Worm (Caenorhabditis elegans) whole organism, young adult: ENCODE measurements around the gene mig-22.

Experiments used
- B0336.3 ChIP-seq: fragments of 200-800 bp; sonication (Bioruptor generic); IDR thresholded peaks from 2 replicates; pipeline ENCODE4 v1.3.6; 2022; ENCODE audit warnings: missing genetic modification characterization, missing compliant biosample characterization
- C06A6.2 ChIP-seq: fragments of 200-800 bp; sonication (Bioruptor generic); conservative IDR thresholded peaks from 2 replicates; pipeline ENCODE4 v1.3.6; 2022; ENCODE audit warnings: missing genetic modification characterization, missing compliant biosample characterization
- C17E4.6 ChIP-seq: fragments of 200-800 bp; sonication (Bioruptor generic); IDR thresholded peaks from 2 replicates; pipeline ENCODE4 v1.3.6; 2022; ENCODE audit warnings: missing genetic modification reagents, missing genetic modification characterization, missing compliant biosample characterization
- D2030.7 ChIP-seq: fragments of 200-800 bp; sonication (Bioruptor generic); IDR thresholded peaks from 2 replicates; pipeline ENCODE4 v1.3.6; 2022; ENCODE audit warnings: missing genetic modification reagents, missing genetic modification characterization, missing compliant biosample characterization
- F39B2.1 ChIP-seq: fragments of 200-800 bp; sonication (Bioruptor generic); IDR thresholded peaks from 2 replicates; pipeline ENCODE4 v1.3.6; 2022; ENCODE audit warnings: missing genetic modification reagents, missing genetic modification characterization, missing compliant biosample characterization
- F49E8.2 ChIP-seq: sonication (generic microtip); optimal IDR thresholded peaks from 3 replicates; lab custom pipeline; 2017; ENCODE audit warnings: missing genetic modification characterization, mild to moderate bottlenecking, missing compliant biosample characterization, antibody characterized with exemption, moderate library complexity; ENCODE audit not compliant: insufficient read depth
- F57C9.4 ChIP-seq: sonication (generic microtip); optimal IDR thresholded peaks from 2 replicates; lab custom pipeline; 2017; ENCODE audit warnings: mild to moderate bottlenecking, missing genetic modification characterization, missing compliant biosample characterization
- T07F8.4 ChIP-seq: sonication (generic microtip); optimal IDR thresholded peaks from 2 replicates; lab custom pipeline; 2016; ENCODE audit warnings: mild to moderate bottlenecking, missing genetic modification characterization, moderate library complexity, missing compliant biosample characterization
- Y53F4B.3 ChIP-seq: fragments of 200-800 bp; sonication (Bioruptor generic); IDR thresholded peaks from 2 replicates; pipeline ENCODE4 v1.3.6; 2022; ENCODE audit warnings: missing genetic modification reagents, missing genetic modification characterization, missing compliant biosample characterization
- Y53G8AR.9 ChIP-seq: fragments of 200-800 bp; sonication (Bioruptor generic); conservative IDR thresholded peaks from 2 replicates; pipeline ENCODE4 v1.3.6; 2022; ENCODE audit warnings: missing genetic modification reagents, missing genetic modification characterization, missing compliant biosample characterization
- Y67H2A.10 ChIP-seq: fragments of 200-800 bp; sonication (Bioruptor generic); conservative IDR thresholded peaks from 2 replicates; pipeline ENCODE4 v1.3.6; 2022; ENCODE audit warnings: missing genetic modification reagents, missing genetic modification characterization, missing compliant biosample characterization
- Y79H2A.3 ChIP-seq: fragments of 200-800 bp; sonication (Bioruptor generic); conservative IDR thresholded peaks from 2 replicates; pipeline ENCODE4 v1.3.6; 2022; ENCODE audit warnings: missing genetic modification reagents, missing genetic modification characterization, missing compliant biosample characterization
- akir-1 ChIP-seq: fragments of 200-800 bp; sonication (Bioruptor generic); optimal IDR thresholded peaks from 2 replicates; lab custom pipeline; 2018; ENCODE audit warnings: mild to moderate bottlenecking, missing genetic modification characterization, moderate library complexity, missing compliant biosample characterization
- attf-3 ChIP-seq: fragments of 200-800 bp; sonication (Bioruptor generic); conservative IDR thresholded peaks from 2 replicates; pipeline ENCODE4 v1.3.6; 2022; ENCODE audit warnings: missing genetic modification reagents, missing genetic modification characterization, missing compliant biosample characterization
- attf-5 ChIP-seq: fragments of 200-800 bp; sonication (Bioruptor generic); optimal IDR thresholded peaks from 2 replicates; lab custom pipeline; 2018; ENCODE audit warnings: mild to moderate bottlenecking, missing genetic modification characterization, missing compliant biosample characterization
- ccch-3 ChIP-seq: fragments of 200-800 bp; sonication (Bioruptor generic); optimal IDR thresholded peaks from 2 replicates; lab custom pipeline; 2018; ENCODE audit warnings: mild to moderate bottlenecking, missing genetic modification characterization, missing compliant biosample characterization
- dox-1 ChIP-seq: fragments of 200-800 bp; sonication (Bioruptor generic); IDR thresholded peaks from 2 replicates; pipeline ENCODE4 v1.3.6; 2022; ENCODE audit warnings: missing genetic modification reagents, missing genetic modification characterization, missing compliant biosample characterization
- dpl-1 ChIP-seq: fragments of 150-350 bp; optimal IDR thresholded peaks from 2 replicates; lab custom pipeline; 2014; ENCODE audit warnings: missing biosample characterization, missing genetic modification reagents, missing genetic modification characterization
- fkh-3 ChIP-seq: sonication (generic microtip); optimal IDR thresholded peaks from 2 replicates; lab custom pipeline; 2016; ENCODE audit warnings: mild to moderate bottlenecking, missing genetic modification characterization, missing compliant biosample characterization
- him-1 ChIP-seq: sonication (generic microtip); optimal IDR thresholded peaks from 2 replicates; lab custom pipeline; 2016; ENCODE audit warnings: missing genotype, missing genetic modification reagents, missing genetic modification characterization, missing compliant biosample characterization
- hmg-1.2 ChIP-seq: fragments of 200-800 bp; sonication (Bioruptor generic); IDR thresholded peaks from 2 replicates; pipeline ENCODE4 v1.3.6; 2022; ENCODE audit warnings: missing genetic modification reagents, missing genetic modification characterization, missing compliant biosample characterization
- hmg-20 ChIP-seq: fragments of 200-800 bp; sonication (Bioruptor generic); IDR thresholded peaks from 2 replicates; pipeline ENCODE4 v1.3.6; 2022; ENCODE audit warnings: missing genetic modification reagents, missing genetic modification characterization, missing compliant biosample characterization
- hrde-1 ChIP-seq: sonication (generic microtip); optimal IDR thresholded peaks from 2 replicates; lab custom pipeline; 2016; ENCODE audit warnings: missing genetic modification characterization, mild to moderate bottlenecking, missing compliant biosample characterization, moderate library complexity, missing genotype, missing genetic modification reagents, borderline replicate concordance
- lag-1 ChIP-seq: fragments of 200-800 bp; sonication (Bioruptor generic); IDR thresholded peaks from 2 replicates; pipeline ENCODE4 v1.3.6; 2022; ENCODE audit warnings: missing genetic modification reagents, missing genetic modification characterization, missing compliant biosample characterization
- let-607 ChIP-seq, 2 experiments: fragments of 200-800 bp in 1 of 2; sonication (Bioruptor generic) in 1 of 2; sonication (generic microtip) in 1 of 2; optimal IDR thresholded peaks; 2 replicates each; lab custom pipeline; 2016 to 2018; ENCODE audit warnings: mild to moderate bottlenecking in 2 of 2, missing compliant biosample characterization in 2 of 2, missing genetic modification characterization in 2 of 2, moderate library complexity in 2 of 2, missing genotype in 1 of 2
- lin-40 ChIP-seq: sonication (generic microtip); optimal IDR thresholded peaks from 2 replicates; lab custom pipeline; 2016; ENCODE audit warnings: missing genetic modification characterization, mild to moderate bottlenecking, missing compliant biosample characterization, missing genotype, missing genetic modification reagents
- lin-54 ChIP-seq: fragments of 200-800 bp; sonication (Bioruptor generic); optimal IDR thresholded peaks from 2 replicates; lab custom pipeline; 2018; ENCODE audit warnings: mild to moderate bottlenecking, missing genetic modification characterization, missing compliant biosample characterization
- mcd-1 ChIP-seq: fragments of 200-800 bp; sonication (Bioruptor generic); IDR thresholded peaks from 2 replicates; pipeline ENCODE4 v1.3.6; 2022; ENCODE audit warnings: missing genetic modification reagents, missing genetic modification characterization, missing compliant biosample characterization
- mel-28 ChIP-seq: sonication (generic microtip); optimal IDR thresholded peaks from 2 replicates; lab custom pipeline; 2016; ENCODE audit warnings: borderline replicate concordance, mild to moderate bottlenecking, missing genetic modification characterization, missing compliant biosample characterization
- mxl-1 ChIP-seq: sonication (generic microtip); optimal IDR thresholded peaks from 2 replicates; lab custom pipeline; 2016; ENCODE audit warnings: missing genetic modification characterization, missing compliant biosample characterization
- nfya-1 ChIP-seq: sonication (generic microtip); optimal IDR thresholded peaks from 2 replicates; lab custom pipeline; 2017; ENCODE audit warnings: antibody characterized with exemption, missing compliant biosample characterization, missing genetic modification characterization, borderline replicate concordance; ENCODE audit not compliant: insufficient read depth
- nfyb-1 ChIP-seq: fragments of 200-800 bp; sonication (Bioruptor generic); IDR thresholded peaks from 2 replicates; pipeline ENCODE4 v1.3.6; 2022; ENCODE audit warnings: missing genetic modification reagents, missing genetic modification characterization, missing compliant biosample characterization
- nhr-80 ChIP-seq: sonication (generic microtip); optimal IDR thresholded peaks from 2 replicates; lab custom pipeline; 2016; ENCODE audit warnings: missing genetic modification characterization, missing compliant biosample characterization
- repo-1 ChIP-seq: sonication (generic microtip); optimal IDR thresholded peaks from 2 replicates; lab custom pipeline; 2017; ENCODE audit warnings: mild to moderate bottlenecking, missing genetic modification characterization, missing compliant biosample characterization
- rpc-1 ChIP-seq, 2 experiments: fragments of 150-350 bp in 1 of 2; sonication (generic microtip) in 1 of 2; optimal IDR thresholded peaks; 2 replicates each; lab custom pipeline; 2014 to 2018; ENCODE audit warnings: missing biosample characterization in 1 of 2, missing genetic modification characterization in 1 of 2, missing genetic modification reagents in 1 of 2, missing genotype in 1 of 2
- sdz-38 ChIP-seq: sonication (generic microtip); optimal IDR thresholded peaks from 2 replicates; lab custom pipeline; 2016; ENCODE audit warnings: missing genotype, missing genetic modification characterization, missing compliant biosample characterization
- snpc-1.1 ChIP-seq: sonication (generic microtip); optimal IDR thresholded peaks from 2 replicates; lab custom pipeline; 2017; ENCODE audit warnings: missing genetic modification characterization, mild to moderate bottlenecking, missing compliant biosample characterization, antibody characterized with exemption, moderate library complexity, missing genotype, missing genetic modification reagents; ENCODE audit not compliant: insufficient read depth
- snpc-1.3 ChIP-seq: sonication (generic microtip); optimal IDR thresholded peaks from 2 replicates; lab custom pipeline; 2017; ENCODE audit warnings: missing genetic modification characterization, mild to moderate bottlenecking, missing compliant biosample characterization, antibody characterized with exemption, moderate library complexity, missing genotype, missing genetic modification reagents; ENCODE audit not compliant: insufficient read depth
- snpc-3.4 ChIP-seq: sonication (generic microtip); optimal IDR thresholded peaks from 2 replicates; lab custom pipeline; 2017; ENCODE audit warnings: missing genetic modification characterization, mild to moderate bottlenecking, missing compliant biosample characterization, antibody characterized with exemption, moderate library complexity, missing genotype, missing genetic modification reagents
- sptf-2 ChIP-seq: fragments of 200-800 bp; sonication (Bioruptor generic); optimal IDR thresholded peaks from 2 replicates; lab custom pipeline; 2018; ENCODE audit warnings: mild to moderate bottlenecking, missing genetic modification characterization, missing compliant biosample characterization
- unc-130 ChIP-seq: sonication (generic microtip); optimal IDR thresholded peaks from 2 replicates; lab custom pipeline; 2016; ENCODE audit warnings: missing genetic modification reagents, missing genetic modification characterization, missing compliant biosample characterization
- zfh-2 ChIP-seq: fragments of 200-800 bp; sonication (Bioruptor generic); conservative IDR thresholded peaks from 2 replicates; pipeline ENCODE4 v1.3.6; 2022; ENCODE audit warnings: missing genetic modification reagents, missing genetic modification characterization, missing compliant biosample characterization
- zim-3 ChIP-seq: sonication (generic microtip); optimal IDR thresholded peaks from 2 replicates; lab custom pipeline; 2017; ENCODE audit warnings: mild to moderate bottlenecking, missing genetic modification characterization, moderate library complexity, missing compliant biosample characterization
- ztf-25 ChIP-seq: fragments of 200-800 bp; sonication (Bioruptor generic); IDR thresholded peaks from 2 replicates; pipeline ENCODE4 v1.3.6; 2022; ENCODE audit warnings: missing genetic modification reagents, missing genetic modification characterization, missing compliant biosample characterization

The mig-22 gene

DNA sequence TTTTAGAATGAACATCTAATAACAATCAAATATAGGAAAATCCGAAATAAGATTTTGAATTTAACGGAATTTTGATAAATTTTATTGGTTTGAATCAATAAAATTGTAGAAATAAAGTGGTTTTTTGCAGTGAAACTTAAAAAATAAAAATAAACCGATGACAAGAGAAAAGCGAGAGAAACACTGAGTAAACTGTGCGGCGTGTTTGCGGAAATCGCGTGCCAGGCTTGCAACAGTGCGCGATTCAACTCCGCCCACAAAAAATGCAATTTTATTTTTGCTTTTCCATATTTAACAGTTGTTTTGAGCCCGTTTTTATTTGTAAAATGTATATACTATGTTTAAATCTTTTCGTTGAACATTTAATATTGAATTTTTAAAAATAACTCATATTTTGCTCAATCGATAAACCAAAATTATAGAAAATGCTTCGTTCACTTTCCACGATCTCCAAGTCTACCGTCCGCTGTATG is 783 bp upstream of the mig-22 start, which contains the start of gene mtss-1 (continued):
- no peak for TF ChIP-seq sptf-2 (GFP tag; lab: Kevin White, UChicago)
- TF ChIP-seq him-1 (tag; lab: Kevin White, UChicago) = no peak
- no peak for TF ChIP-seq T07F8.4
- no peak for TF ChIP-seq C06A6.2 (GFP tag; lab: Robert Waterston, UW)
- TF ChIP-seq rpc-1 (optimal IDR thresholded peaks at IDR 0.05; lab: Kevin White, UChicago) = peak; percentile 41
- TF ChIP-seq rpc-1 (tag; optimal IDR thresholded peaks at IDR 0.05; lab: Kevin White, UChicago) = no peak
- peak in 1 of 2 experiments; percentile 13 for TF ChIP-seq let-607 (tag; optimal IDR thresholded peaks at IDR 0.05; lab: Kevin White, UChicago)
- no peak for TF ChIP-seq zfh-2 (GFP tag; lab: Robert Waterston, UW)
- peak; percentile 8 for TF ChIP-seq unc-130 (GFP tag; lab: Kevin White, UChicago)
- TF ChIP-seq ccch-3 (GFP tag; lab: Kevin White, UChicago) = no peak
- TF ChIP-seq Y53F4B.3 (GFP tag; lab: Robert Waterston, UW) = no peak
- TF ChIP-seq dox-1 (GFP tag; lab: Robert Waterston, UW) = peak; percentile 61
- peak; percentile 29 for TF ChIP-seq lin-40
- no peak for TF ChIP-seq mxl-1 (tag; lab: Kevin White, UChicago)
- peak; percentile 84 for TF ChIP-seq snpc-1.3 (tag; lab: Kevin White, UChicago)
- no peak for TF ChIP-seq C17E4.6 (GFP tag; lab: Robert Waterston, UW)
- no peak for TF ChIP-seq Y67H2A.10 (GFP tag; lab: Robert Waterston, UW)
- no peak for TF ChIP-seq ztf-25 (GFP tag; lab: Robert Waterston, UW)
- no peak for TF ChIP-seq fkh-3 (tag; lab: Kevin White, UChicago)
- peak; percentile 27 for TF ChIP-seq nhr-80 (tag; lab: Kevin White, UChicago)
- peak; percentile 54 for TF ChIP-seq mcd-1 (GFP tag; lab: Robert Waterston, UW)
- no peak for TF ChIP-seq sdz-38 (tag; lab: Kevin White, UChicago)
- peak; percentile 44 for TF ChIP-seq snpc-3.4 (tag; lab: Kevin White, UChicago)
- peak; percentile 9 for TF ChIP-seq F49E8.2 (tag; lab: Kevin White, UChicago)
- TF ChIP-seq hmg-1.2 = peak; percentile 35; the same call in 1 of the 2 replicates
- TF ChIP-seq mel-28 (tag; lab: Kevin White, UChicago) = no peak
- no peak for TF ChIP-seq dpl-1
- no peak for TF ChIP-seq Y53G8AR.9
- TF ChIP-seq D2030.7 (GFP tag; lab: Robert Waterston, UW) = 0 out of 2 replicates have a peak, but pooled peaks have one; percentile 17
- no peak for TF ChIP-seq Y79H2A.3
- no peak for TF ChIP-seq B0336.3 (GFP tag; lab: Robert Waterston, UW)
- TF ChIP-seq lin-54 (GFP tag; lab: Kevin White, UChicago) = peak; percentile 30
- 0 out of 2 replicates have a peak, but pooled peaks have one; percentile 23 for TF ChIP-seq attf-3
- TF ChIP-seq F57C9.4 = no peak
- no peak for TF ChIP-seq F39B2.1
- peak; percentile 37 for TF ChIP-seq attf-5 (GFP tag; lab: Kevin White, UChicago)
- peak; percentile 51; the same call in 1 of the 2 replicates for TF ChIP-seq nfyb-1 (GFP tag; lab: Robert Waterston, UW)
- no peak for TF ChIP-seq hrde-1 (tag; lab: Kevin White, UChicago)
- no peak for TF ChIP-seq akir-1 (GFP tag; lab: Kevin White, UChicago)
- peak; percentile 11 for TF ChIP-seq snpc-1.1 (tag; lab: Kevin White, UChicago)
- TF ChIP-seq hmg-20 (GFP tag; lab: Robert Waterston, UW) = no peak
- TF ChIP-seq lag-1 = no peak
- TF ChIP-seq nfya-1 = no peak
- TF ChIP-seq repo-1 (tag; lab: Kevin White, UChicago) = no peak
- no peak for TF ChIP-seq zim-3
